Worm (Caenorhabditis elegans) whole organism, L4 larva: ENCODE data around the gene ttr-16.

ENCODE experiments used
- F44E2.7 ChIP-seq: fragments of 200-800 bp; sonication (Bioruptor generic); IDR thresholded peaks from 2 replicates; pipeline ENCODE4 v2.1.2; 2022; ENCODE audit warnings: missing genetic modification characterization, missing compliant biosample characterization
- T20F7.1 ChIP-seq: fragments of 200-800 bp; sonication (Bioruptor generic); optimal IDR thresholded peaks from 2 replicates; lab custom pipeline; 2018; ENCODE audit warnings: mild to moderate bottlenecking, missing genetic modification characterization, missing compliant biosample characterization
- T26A8.4 ChIP-seq: fragments of 200-800 bp; sonication (Bioruptor generic); IDR thresholded peaks from 2 replicates; pipeline ENCODE4 v1.3.6; 2022; ENCODE audit warnings: missing genetic modification characterization, missing compliant biosample characterization
- Y48G9A.11 ChIP-seq: fragments of 200-800 bp; sonication (Bioruptor generic); IDR thresholded peaks from 2 replicates; pipeline ENCODE4 v1.3.6; 2022; ENCODE audit warnings: missing genetic modification reagents, missing genetic modification characterization, missing compliant biosample characterization
- Y5F2A.4 ChIP-seq: fragments of 200-800 bp; sonication (Bioruptor generic); optimal IDR thresholded peaks from 2 replicates; lab custom pipeline; 2018; ENCODE audit warnings: mild to moderate bottlenecking, missing genetic modification characterization, missing compliant biosample characterization
- ZK337.2 ChIP-seq: fragments of 200-800 bp; sonication (Bioruptor generic); IDR thresholded peaks from 2 replicates; pipeline ENCODE4 v1.3.6; 2022; ENCODE audit warnings: missing genetic modification reagents, missing genetic modification characterization, missing compliant biosample characterization
- aha-1 ChIP-seq: fragments of 150-350 bp; peaks from one replicate; lab custom pipeline; 2014; ENCODE audit warnings: missing biosample characterization, missing genetic modification characterization
- ama-1 ChIP-seq: fragments of 150-350 bp; optimal IDR thresholded peaks from 2 replicates; lab custom pipeline; 2014; ENCODE audit warnings: inconsistent platforms, mixed read lengths
- attf-4 ChIP-seq: sonication (generic microtip); optimal IDR thresholded peaks from 3 replicates; lab custom pipeline; 2017; ENCODE audit warnings: missing biosample characterization, missing genetic modification characterization
- ctbp-1 ChIP-seq: fragments of 200-800 bp; sonication (Bioruptor generic); IDR thresholded peaks from 2 replicates; pipeline ENCODE4 v1.3.6; 2022; ENCODE audit warnings: missing genetic modification reagents, missing genetic modification characterization, missing compliant biosample characterization
- daf-12 ChIP-seq: fragments of 150-350 bp; optimal IDR thresholded peaks from 2 replicates; lab custom pipeline; 2014; ENCODE audit warnings: missing biosample characterization, missing genetic modification reagents, missing genetic modification characterization
- daf-16 ChIP-seq, 3 experiments: sonication (generic microtip); optimal IDR thresholded peaks; 2 replicates each; lab custom pipeline; 2016 to 2017; ENCODE audit warnings: missing genetic modification characterization in 3 of 3, missing genetic modification reagents in 3 of 3, mild to moderate bottlenecking in 2 of 3, missing compliant biosample characterization in 2 of 3, missing biosample characterization in 1 of 3, moderate library complexity in 1 of 3
- dmd-6 ChIP-seq: fragments of 200-800 bp; sonication (Bioruptor generic); IDR thresholded peaks from 2 replicates; pipeline ENCODE4 v1.3.6; 2022; ENCODE audit warnings: missing genetic modification reagents, missing genetic modification characterization, missing compliant biosample characterization
- duxl-1 ChIP-seq: sonication (generic microtip); optimal IDR thresholded peaks from 2 replicates; lab custom pipeline; 2016; ENCODE audit warnings: mild to moderate bottlenecking, missing genetic modification characterization, moderate library complexity, missing compliant biosample characterization; ENCODE audit not compliant: poor library complexity
- dve-1 ChIP-seq: sonication (generic microtip); optimal IDR thresholded peaks from 2 replicates; lab custom pipeline; 2017; ENCODE audit warnings: antibody characterized with exemption, mild to moderate bottlenecking, missing genetic modification characterization, missing compliant biosample characterization; ENCODE audit not compliant: insufficient read depth
- egl-43 ChIP-seq: fragments of 200-800 bp; sonication (Bioruptor generic); IDR thresholded peaks from 2 replicates; pipeline ENCODE4 v1.3.6; 2022; ENCODE audit warnings: missing genetic modification reagents, missing genetic modification characterization, missing compliant biosample characterization
- fkh-10 ChIP-seq: fragments of 150-350 bp; optimal IDR thresholded peaks from 2 replicates; lab custom pipeline; 2014; ENCODE audit warnings: missing biosample characterization, missing genetic modification reagents, missing genetic modification characterization
- gei-8 ChIP-seq: fragments of 200-800 bp; sonication (Bioruptor generic); optimal IDR thresholded peaks from 2 replicates; lab custom pipeline; 2018; ENCODE audit warnings: mild to moderate bottlenecking, missing genetic modification characterization, missing compliant biosample characterization
- hlh-30 ChIP-seq: sonication (generic microtip); optimal IDR thresholded peaks from 2 replicates; lab custom pipeline; 2017; ENCODE audit warnings: antibody characterized with exemption, mild to moderate bottlenecking, missing genetic modification characterization, missing compliant biosample characterization; ENCODE audit not compliant: insufficient read depth
- hmg-1.1 ChIP-seq: fragments of 200-800 bp; sonication (Bioruptor generic); IDR thresholded peaks from 2 replicates; pipeline ENCODE4 v1.3.6; 2022; ENCODE audit warnings: missing genetic modification reagents, missing genetic modification characterization, missing compliant biosample characterization
- jun-1 ChIP-seq: fragments of 150-350 bp; optimal IDR thresholded peaks from 2 replicates; lab custom pipeline; 2014; ENCODE audit warnings: missing biosample characterization, missing genetic modification reagents, missing genetic modification characterization
- lin-29 ChIP-seq: fragments of 200-800 bp; sonication (Bioruptor generic); IDR thresholded peaks from 2 replicates; pipeline ENCODE4 v1.3.6; 2022; ENCODE audit warnings: missing genetic modification reagents, missing genetic modification characterization, missing compliant biosample characterization
- lir-3 ChIP-seq: sonication (generic microtip); optimal IDR thresholded peaks from 2 replicates; lab custom pipeline; 2016; ENCODE audit warnings: mild to moderate bottlenecking, missing genetic modification characterization, missing compliant biosample characterization
- mep-1 ChIP-seq: fragments of 150-350 bp; sonication (generic microtip); optimal IDR thresholded peaks from 3 replicates; lab custom pipeline; 2014; ENCODE audit warnings: missing biosample characterization, missing genetic modification characterization
- mes-2 ChIP-seq: sonication (generic microtip); optimal IDR thresholded peaks from 2 replicates; lab custom pipeline; 2016; ENCODE audit warnings: missing genotype, mild to moderate bottlenecking, missing genetic modification characterization, missing compliant biosample characterization; ENCODE audit not compliant: poor library complexity, severe bottlenecking
- mxl-2 ChIP-seq: fragments of 200-800 bp; sonication (Bioruptor generic); conservative IDR thresholded peaks from 2 replicates; pipeline ENCODE4 v1.3.6; 2022; ENCODE audit warnings: missing genetic modification reagents, missing genetic modification characterization, missing compliant biosample characterization
- mxl-3 ChIP-seq: fragments of 200-800 bp; sonication (Bioruptor generic); optimal IDR thresholded peaks from 2 replicates; lab custom pipeline; 2018; ENCODE audit warnings: mild to moderate bottlenecking, missing genetic modification characterization, missing compliant biosample characterization
- nhr-11 ChIP-seq: fragments of 150-350 bp; optimal IDR thresholded peaks from 2 replicates; lab custom pipeline; 2014; ENCODE audit warnings: missing biosample characterization, missing genetic modification characterization
- nhr-237 ChIP-seq: sonication (generic microtip); optimal IDR thresholded peaks from 2 replicates; lab custom pipeline; 2017; ENCODE audit warnings: missing biosample characterization, missing genetic modification characterization
- nhr-28 ChIP-seq: fragments of 150-350 bp; optimal IDR thresholded peaks from 2 replicates; lab custom pipeline; 2014; ENCODE audit warnings: missing biosample characterization, missing genetic modification characterization
- nhr-42 ChIP-seq: fragments of 200-800 bp; sonication (Bioruptor generic); IDR thresholded peaks from 2 replicates; pipeline ENCODE4 v1.3.6; 2022; ENCODE audit warnings: missing genetic modification characterization, missing compliant biosample characterization
- nhr-48 ChIP-seq: sonication (generic microtip); optimal IDR thresholded peaks from 2 replicates; lab custom pipeline; 2016; ENCODE audit warnings: mild to moderate bottlenecking, missing genetic modification characterization, missing compliant biosample characterization
- nhr-76 ChIP-seq: fragments of 150-350 bp; optimal IDR thresholded peaks from 2 replicates; lab custom pipeline; 2014; ENCODE audit warnings: missing biosample characterization, missing genetic modification characterization
- pha-4 ChIP-seq, 2 experiments: fragments of 150-350 bp in 1 of 2; fragments of 200-800 bp in 1 of 2; sonication (Bioruptor generic) in 1 of 2; IDR thresholded peaks in 1 of 2; optimal IDR thresholded peaks in 1 of 2; 2 replicates each; pipeline versions ENCODE4 v1.3.6 to Lab custom; 2014 to 2022; ENCODE audit warnings: missing genetic modification characterization in 2 of 2, missing genetic modification reagents in 2 of 2, missing biosample characterization in 1 of 2, missing compliant biosample characterization in 1 of 2
- php-3 ChIP-seq: fragments of 200-800 bp; sonication (Bioruptor generic); IDR thresholded peaks from 2 replicates; pipeline ENCODE4 v1.3.6; 2022; ENCODE audit warnings: missing genetic modification reagents, missing genetic modification characterization, missing compliant biosample characterization
- set-16 ChIP-seq: fragments of 200-800 bp; sonication (Bioruptor generic); IDR thresholded peaks from 2 replicates; pipeline ENCODE4 v1.3.6; 2022; ENCODE audit warnings: missing genetic modification reagents, missing genetic modification characterization, missing compliant biosample characterization
- snpc-1.2 ChIP-seq: fragments of 200-800 bp; sonication (Bioruptor generic); IDR thresholded peaks from 2 replicates; pipeline ENCODE4 v1.3.6; 2022; ENCODE audit warnings: missing genetic modification reagents, missing genetic modification characterization, missing compliant biosample characterization
- tag-97 ChIP-seq: fragments of 200-800 bp; sonication (Bioruptor generic); IDR thresholded peaks from 2 replicates; pipeline ENCODE4 v1.3.6; 2022; ENCODE audit warnings: missing genetic modification characterization, missing compliant biosample characterization
- unc-62 ChIP-seq, 3 experiments: fragments of 150-350 bp in 1 of 3; sonication (generic microtip); optimal IDR thresholded peaks in 2 of 3; peaks in 1 of 3; 1 replicate in 1 of 3; 2 replicates in 2 of 3; lab custom pipeline; 2014 to 2017; ENCODE audit warnings: missing biosample characterization in 3 of 3, missing genetic modification characterization in 3 of 3, missing genetic modification reagents in 3 of 3, missing genotype in 1 of 3
- zip-11 ChIP-seq: fragments of 200-800 bp; sonication (Bioruptor generic); IDR thresholded peaks from 2 replicates; pipeline ENCODE4 v1.3.6; 2022; ENCODE audit warnings: missing genetic modification characterization, missing compliant biosample characterization
- ztf-7 ChIP-seq: fragments of 150-350 bp; optimal IDR thresholded peaks from 2 replicates; lab custom pipeline; 2014; ENCODE audit warnings: missing biosample characterization, missing genetic modification characterization

ttr-16 gene

DNA sequence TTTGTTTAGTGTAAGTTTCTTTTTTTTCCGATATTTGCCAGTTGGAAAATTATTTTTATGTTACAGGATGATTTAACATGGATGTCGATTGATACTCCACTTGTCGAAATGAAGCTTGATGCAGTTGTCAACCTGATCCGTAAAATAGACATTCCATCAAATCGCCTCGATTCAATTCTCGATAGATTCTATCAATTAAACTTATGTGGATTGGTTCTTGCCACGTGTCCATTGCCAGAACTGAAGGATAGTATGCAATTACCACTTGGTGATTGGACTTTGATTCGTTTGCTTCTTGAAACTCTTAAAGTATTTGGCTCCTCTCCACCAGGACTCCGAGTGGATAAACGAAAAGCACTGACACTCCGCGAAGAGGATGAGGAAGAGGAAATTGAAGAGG, 19.6 kb downstream of the ttr-16 start:
- peak in 1 of 2 experiments; percentile 96 for TF ChIP-seq unc-62 (GFP tag; optimal IDR thresholded peaks at IDR 0.05 in 1 of 2; lab: Kevin White, UChicago)
- no peak for TF ChIP-seq unc-62 (tag; optimal IDR thresholded peaks at IDR 0.05; lab: Kevin White, UChicago)
- TF ChIP-seq php-3 (GFP tag; lab: Robert Waterston, UW): no peak
- no peak for TF ChIP-seq lir-3 (tag; lab: Kevin White, UChicago)
- no peak for TF ChIP-seq Y5F2A.4
- TF ChIP-seq nhr-11 (tag; lab: Kevin White, UChicago): no peak
- TF ChIP-seq ztf-7: no peak
- no peak for TF ChIP-seq nhr-237 (tag; lab: Kevin White, UChicago)
- no peak for TF ChIP-seq duxl-1 (tag; lab: Kevin White, UChicago)

DNA sequence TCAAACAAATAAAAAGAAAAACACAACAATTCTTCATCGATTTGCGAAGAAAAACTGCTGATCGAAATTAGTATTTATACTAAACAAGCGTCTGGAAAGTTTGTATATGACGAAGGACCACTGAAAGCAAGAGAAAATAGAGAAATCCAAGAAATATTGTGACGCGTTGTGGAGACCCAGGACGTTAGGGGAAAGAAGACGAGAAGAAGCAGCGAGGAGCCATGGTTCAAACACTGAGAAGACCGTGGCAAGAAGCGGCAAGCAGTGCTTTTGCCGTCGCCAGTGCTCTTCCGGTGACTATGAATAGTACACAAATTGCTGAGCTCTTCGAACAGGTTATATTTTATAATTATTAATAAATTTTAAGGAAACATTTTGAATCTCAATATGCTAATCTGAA, 25.3 kb downstream of the ttr-16 start:
- TF ChIP-seq ZK337.2 (GFP tag; lab: Robert Waterston, UW) (no peak), Y48G9A.11 (GFP tag; lab: Robert Waterston, UW) (no peak), nhr-48 (no peak), hmg-1.1 (GFP tag; lab: Robert Waterston, UW) (0 out of 2 replicates have a peak, but pooled peaks have one; percentile 9), set-16 (GFP tag; lab: Robert Waterston, UW) (no peak), ztf-7 (no peak), pha-4 (GFP tag; IDR thresholded peaks at IDR 0.05; lab: Robert Waterston, UW) (no peak), pha-4 (tag; optimal IDR thresholded peaks at IDR 0.05; lab: Kevin White, UChicago) (no peak), hlh-30 (tag; lab: Kevin White, UChicago) (no peak), nhr-42 (no peak), unc-62 (GFP tag; optimal IDR thresholded peaks at IDR 0.05 in 1 of 2; lab: Kevin White, UChicago) (no peak), unc-62 (tag; optimal IDR thresholded peaks at IDR 0.05; lab: Kevin White, UChicago) (no peak), fkh-10 (GFP tag; lab: Kevin White, UChicago) (no peak), mes-2 (tag; lab: Kevin White, UChicago) (peak; percentile 6), egl-43 (GFP tag; lab: Robert Waterston, UW) (no peak), mxl-3 (GFP tag; lab: Kevin White, UChicago) (no peak), Y5F2A.4 (no peak), T26A8.4 (no peak), attf-4 (no peak), ctbp-1 (GFP tag; lab: Robert Waterston, UW) (0 out of 2 replicates have a peak, but pooled peaks have one; percentile 27), tag-97 (no peak), aha-1 (tag; lab: Kevin White, UChicago) (peak; percentile 13), mxl-2 (GFP tag; lab: Robert Waterston, UW) (no peak), daf-16 (GFP tag; optimal IDR thresholded peaks at IDR 0.05; lab: Kevin White, UChicago) (no peak), daf-16 (tag; optimal IDR thresholded peaks at IDR 0.05; lab: Kevin White, UChicago) (no peak), nhr-28 (tag; lab: Kevin White, UChicago) (no peak), zip-11 (GFP tag; lab: Robert Waterston, UW) (no peak), T20F7.1 (GFP tag; lab: Kevin White, UChicago) (no peak), php-3 (GFP tag; lab: Robert Waterston, UW) (no peak), ama-1 (lab: Kevin White, UChicago) (no peak), jun-1 (tag; lab: Kevin White, UChicago) (no peak), gei-8 (GFP tag; lab: Kevin White, UChicago) (no peak), mep-1 (no peak)

DNA sequence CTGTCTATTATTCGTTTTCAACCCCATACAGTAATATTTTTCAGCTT, 25.5 kb downstream of the ttr-16 start, which contains the start of gene kdin-1:
kdin-1 (plus strand) TSS at position 38 of the 47 bp plus-strand sequence.
- TF ChIP-seq lin-29 (GFP tag; lab: Robert Waterston, UW): no peak
- TF ChIP-seq snpc-1.2: no peak
- TF ChIP-seq T20F7.1 (GFP tag; lab: Kevin White, UChicago): no peak
- no peak for TF ChIP-seq dve-1 (tag; lab: Kevin White, UChicago)
- TF ChIP-seq jun-1 (tag; lab: Kevin White, UChicago): no peak
- no peak for TF ChIP-seq nhr-76 (tag; lab: Kevin White, UChicago)
- TF ChIP-seq daf-12 (tag; lab: Kevin White, UChicago): no peak
- TF ChIP-seq dmd-6 (GFP tag; lab: Robert Waterston, UW): no peak
- TF ChIP-seq F44E2.7 (GFP tag; lab: Robert Waterston, UW): no peak
